Worm (Caenorhabditis elegans) whole organism, L4 larva: ENCODE data around the gene C50F4.4.

Experiments
- ZK546.5 ChIP-seq, 2 experiments: sonication (generic microtip); optimal IDR thresholded peaks; 2 replicates each; lab custom pipeline; 2017; ENCODE audit warnings: missing biosample characterization in 2 of 2, missing genetic modification characterization in 2 of 2
- ama-1 ChIP-seq: fragments of 150-350 bp; optimal IDR thresholded peaks from 2 replicates; lab custom pipeline; 2014; ENCODE audit warnings: inconsistent platforms, mixed read lengths
- daf-8 ChIP-seq: fragments of 200-800 bp; sonication (Bioruptor generic); IDR thresholded peaks from 2 replicates; pipeline ENCODE4 v1.3.6; 2022; ENCODE audit warnings: missing genetic modification characterization, missing compliant biosample characterization
- jun-1 ChIP-seq: fragments of 150-350 bp; optimal IDR thresholded peaks from 2 replicates; lab custom pipeline; 2014; ENCODE audit warnings: missing biosample characterization, missing genetic modification reagents, missing genetic modification characterization
- lsy-2 ChIP-seq, 2 experiments: fragments of 150-350 bp in 1 of 2; sonication (generic microtip) in 1 of 2; optimal IDR thresholded peaks; 2 replicates each; lab custom pipeline; 2014 to 2017; ENCODE audit warnings: missing biosample characterization in 2 of 2, missing genetic modification characterization in 2 of 2
- pha-4 ChIP-seq, 2 experiments: fragments of 150-350 bp in 1 of 2; fragments of 200-800 bp in 1 of 2; sonication (Bioruptor generic) in 1 of 2; IDR thresholded peaks in 1 of 2; optimal IDR thresholded peaks in 1 of 2; 2 replicates each; pipeline versions ENCODE4 v1.3.6 to Lab custom; 2014 to 2022; ENCODE audit warnings: missing genetic modification characterization in 2 of 2, missing genetic modification reagents in 2 of 2, missing biosample characterization in 1 of 2, missing compliant biosample characterization in 1 of 2
- pqm-1 ChIP-seq: sonication (generic microtip); optimal IDR thresholded peaks from 2 replicates; lab custom pipeline; 2017; ENCODE audit warnings: missing biosample characterization, missing genetic modification characterization
- saeg-2 ChIP-seq: fragments of 200-800 bp; sonication (Bioruptor generic); IDR thresholded peaks from 2 replicates; pipeline ENCODE4 v1.3.6; 2022; ENCODE audit warnings: missing genetic modification reagents, missing genetic modification characterization, missing compliant biosample characterization
- unc-62 ChIP-seq, 3 experiments: fragments of 150-350 bp in 1 of 3; sonication (generic microtip); optimal IDR thresholded peaks in 2 of 3; peaks in 1 of 3; 1 replicate in 1 of 3; 2 replicates in 2 of 3; lab custom pipeline; 2014 to 2017; ENCODE audit warnings: missing biosample characterization in 3 of 3, missing genetic modification characterization in 3 of 3, missing genetic modification reagents in 3 of 3, missing genotype in 1 of 3
- ztf-7 ChIP-seq: fragments of 150-350 bp; optimal IDR thresholded peaks from 2 replicates; lab custom pipeline; 2014; ENCODE audit warnings: missing biosample characterization, missing genetic modification characterization

- TF ChIP-seq ZK546.5 (tag; optimal IDR thresholded peaks at IDR 0.05; lab: Kevin White, UChicago), result no peak
- no peak for TF ChIP-seq jun-1
- TF ChIP-seq pqm-1 (tag; lab: Kevin White, UChicago), result peak; percentile 71
- TF ChIP-seq lsy-2 (tag; optimal IDR thresholded peaks at IDR 0.05; lab: Kevin White, UChicago), result no peak
- TF ChIP-seq pha-4 (GFP tag; IDR thresholded peaks at IDR 0.05; lab: Robert Waterston, UW), result no peak
- TF ChIP-seq pha-4 (tag; optimal IDR thresholded peaks at IDR 0.05; lab: Kevin White, UChicago), result no peak
- TF ChIP-seq unc-62 (GFP tag; optimal IDR thresholded peaks at IDR 0.05 in 1 of 2; lab: Kevin White, UChicago), result no peak
- no peak for TF ChIP-seq unc-62 (tag; optimal IDR thresholded peaks at IDR 0.05; lab: Kevin White, UChicago)
- no peak for TF ChIP-seq saeg-2
- TF ChIP-seq daf-8 (GFP tag; lab: Robert Waterston, UW), result no peak
- no peak for TF ChIP-seq ztf-7 (tag; lab: Kevin White, UChicago)
- no peak for TF ChIP-seq ama-1 (lab: Kevin White, UChicago)
Measured at ce11 chrV:9506931-9507330, 29.6 kb upstream of the C50F4.4 start.
